Fruit fly (Drosophila melanogaster): Measurements from ENCODE around the gene Vps8.

The Vps8 gene

DNA sequence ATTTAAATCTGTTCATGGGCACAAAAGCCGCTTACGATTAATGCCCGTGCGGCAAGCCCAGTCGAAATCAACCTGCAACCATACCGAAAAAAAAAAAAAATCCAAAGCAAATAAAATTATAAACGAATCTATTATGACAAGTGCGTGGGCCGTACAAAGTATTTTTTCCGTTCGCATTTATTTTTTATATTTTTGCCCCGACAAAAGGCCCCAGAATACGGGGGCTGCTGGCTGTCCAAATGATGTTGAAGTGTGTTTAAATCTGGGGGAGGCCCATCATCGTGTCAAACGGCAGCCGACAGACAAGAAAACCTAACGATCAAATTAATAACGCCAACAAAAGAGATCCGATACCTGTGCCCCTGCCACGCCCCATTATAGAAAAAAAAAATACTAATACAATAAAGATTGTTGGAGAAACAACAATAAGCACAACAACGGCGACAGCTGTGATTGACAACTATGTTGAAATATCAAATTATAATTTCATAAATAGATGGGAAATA is 45.9 kb downstream of the Vps8 start:
- TF ChIP-seq h (optimal IDR thresholded peaks at IDR 0.05) (no peak), Myc (optimal IDR thresholded peaks at IDR 0.05) (no peak)

DNA sequence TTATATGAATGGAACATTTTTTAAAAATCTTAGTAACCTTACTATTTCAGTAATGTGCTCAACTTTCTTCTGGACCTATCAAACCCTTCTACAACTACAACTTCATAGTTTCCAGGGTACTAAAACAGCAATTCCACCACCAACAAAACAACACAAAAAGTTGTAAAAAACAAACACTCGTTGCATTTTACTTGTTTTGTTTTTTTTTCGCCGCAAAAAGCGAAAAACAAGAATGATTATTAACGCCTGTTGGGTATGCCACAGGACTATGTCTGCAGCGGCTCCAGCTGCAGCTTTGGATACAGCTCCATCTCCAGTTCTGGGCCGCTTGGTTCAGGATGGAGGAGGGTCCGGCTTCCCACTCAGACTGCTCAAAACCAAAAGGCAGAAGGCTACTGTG is 47.4 kb downstream of the Vps8 start:
- TF ChIP-seq h (optimal IDR thresholded peaks at IDR 0.05) (no peak), Myc (optimal IDR thresholded peaks at IDR 0.05) (no peak), insv (optimal IDR thresholded peaks at IDR 0.05) (no peak), ttk (optimal IDR thresholded peaks at IDR 0.05) (no peak), Sin3A (optimal IDR thresholded peaks at IDR 0.05) (no peak), psq (optimal IDR thresholded peaks at IDR 0.05) (no peak)

DNA sequence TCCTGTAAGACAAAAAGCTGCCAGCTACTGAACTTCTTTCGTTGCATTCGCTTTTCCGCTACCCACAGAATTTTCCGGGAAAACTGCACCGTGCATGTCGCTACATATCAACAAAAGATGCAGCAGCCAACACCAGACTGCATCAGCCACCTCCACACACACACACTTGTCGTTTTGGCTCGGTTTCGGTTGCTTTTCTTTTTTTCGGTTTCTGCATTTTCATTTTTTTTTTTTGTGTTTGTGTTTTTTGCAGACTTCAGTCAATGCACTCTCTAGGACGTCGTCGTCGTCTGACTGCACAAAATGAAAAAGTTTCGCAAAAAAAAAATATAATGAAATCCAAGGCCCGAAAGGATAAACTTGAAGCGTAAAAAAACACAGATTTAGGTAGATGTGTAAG is 47.9 kb downstream of the Vps8 start:
- TF ChIP-seq ttk (optimal IDR thresholded peaks at IDR 0.05) (no peak), h (optimal IDR thresholded peaks at IDR 0.05) (no peak), insv (optimal IDR thresholded peaks at IDR 0.05) (no peak), Sin3A (optimal IDR thresholded peaks at IDR 0.05) (no peak), Myc (optimal IDR thresholded peaks at IDR 0.05) (no peak)

DNA sequence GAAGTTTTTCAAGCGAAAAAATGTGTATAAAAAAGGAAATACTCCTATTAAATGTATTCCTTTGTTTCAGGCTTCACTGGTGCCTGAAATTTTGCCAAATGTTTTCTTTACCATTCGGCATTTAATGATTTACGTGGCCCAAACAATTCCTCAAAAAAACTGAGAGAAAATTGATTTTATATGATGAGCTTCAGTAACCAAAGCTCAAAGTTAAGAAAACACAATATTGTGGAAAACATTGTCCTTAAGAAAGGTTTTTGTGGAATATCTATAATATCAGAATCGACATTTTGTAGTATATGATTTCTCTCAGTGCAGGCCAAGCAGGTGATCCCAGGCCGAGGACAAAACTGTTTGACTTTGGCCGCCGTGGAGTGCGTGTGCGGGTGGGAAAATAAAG is 48.5 kb downstream of the Vps8 start:
- TF ChIP-seq insv (optimal IDR thresholded peaks at IDR 0.05) (no peak), h (optimal IDR thresholded peaks at IDR 0.05) (no peak), ttk (optimal IDR thresholded peaks at IDR 0.05) (no peak), Myc (optimal IDR thresholded peaks at IDR 0.05) (no peak), Sin3A (optimal IDR thresholded peaks at IDR 0.05) (no peak), psq (optimal IDR thresholded peaks at IDR 0.05) (no peak)

DNA sequence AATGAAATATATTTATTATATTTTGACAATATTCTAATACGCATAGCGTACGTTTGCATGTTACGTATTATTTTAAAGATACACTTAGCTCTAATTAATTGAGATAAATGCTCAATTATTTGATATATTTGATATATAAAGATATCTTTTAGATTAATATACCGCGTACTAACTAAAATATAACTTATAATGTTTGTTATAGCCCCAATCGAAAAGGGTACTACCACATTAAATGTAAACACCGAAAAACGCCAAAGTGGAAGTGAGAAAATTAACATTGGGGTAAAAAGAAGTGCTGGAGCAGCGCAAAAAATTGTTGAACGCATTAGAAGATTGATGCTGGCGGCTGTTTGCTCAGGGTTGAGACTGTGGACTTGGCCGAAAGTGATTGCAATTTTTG is 51.9 kb downstream of the Vps8 start:
- TF ChIP-seq psq (optimal IDR thresholded peaks at IDR 0.05) = no peak
- no peak for TF ChIP-seq h (optimal IDR thresholded peaks at IDR 0.05)
- no peak for TF ChIP-seq Sin3A (optimal IDR thresholded peaks at IDR 0.05)
- no peak for TF ChIP-seq ttk (optimal IDR thresholded peaks at IDR 0.05)
- no peak for TF ChIP-seq insv (optimal IDR thresholded peaks at IDR 0.05)
- no peak for TF ChIP-seq Myc (optimal IDR thresholded peaks at IDR 0.05)
